Fruit fly (Drosophila melanogaster) whole organism, embryonic: ENCODE measurements around the gene Vha16-3.
A peak's percentile ranks its signal among the peaks of the same experiment; 100 is the strongest.

Experiments used
- Antp ChIP-seq: fragments of 200-800 bp; sonication (Bioruptor generic); optimal IDR thresholded peaks from 3 replicates; lab custom pipeline; 2016; ENCODE audit warnings: missing biosample characterization, missing genetic modification characterization
- CG10209 ChIP-seq: fragments of 200-800 bp; sonication (Bioruptor generic); optimal IDR thresholded peaks from 3 replicates; lab custom pipeline; 2017; ENCODE audit warnings: missing biosample characterization, mild to moderate bottlenecking, missing genetic modification characterization, missing genetic modification reagents
- CG10366 ChIP-seq: fragments of 200-800 bp; sonication (Bioruptor generic); IDR thresholded peaks from 2 replicates; pipeline ENCODE4 v1.3.6; 2022; ENCODE audit warnings: missing biosample characterization, missing genetic modification characterization
- CG11093 ChIP-seq: fragments of 200-800 bp; sonication (Bioruptor generic); IDR thresholded peaks from 3 replicates; pipeline ENCODE4 v1.3.6; 2022; ENCODE audit warnings: missing biosample characterization, missing genetic modification characterization
- CG11398 ChIP-seq: fragments of 200-800 bp; sonication (Bioruptor generic); optimal IDR thresholded peaks from 2 replicates; lab custom pipeline; 2016; ENCODE audit warnings: missing biosample characterization, missing genetic modification characterization
- CG1233 ChIP-seq: fragments of 200-800 bp; sonication (Bioruptor generic); optimal IDR thresholded peaks from 4 replicates; lab custom pipeline; 2018; ENCODE audit warnings: missing biosample characterization, mild to moderate bottlenecking, missing genetic modification characterization
- CG12744 ChIP-seq: fragments of 200-800 bp; sonication (Bioruptor generic); optimal IDR thresholded peaks from 2 replicates; lab custom pipeline; 2016; ENCODE audit warnings: missing biosample characterization, missing genetic modification characterization
- CG12769 ChIP-seq: fragments of 200-800 bp; sonication (Bioruptor generic); optimal IDR thresholded peaks from 2 replicates; lab custom pipeline; 2019; ENCODE audit warnings: missing biosample characterization, mild to moderate bottlenecking, missing genetic modification characterization, moderate library complexity
- CG18011 ChIP-seq: fragments of 200-800 bp; sonication (Bioruptor generic); optimal IDR thresholded peaks from 2 replicates; lab custom pipeline; 2017; ENCODE audit warnings: missing biosample characterization, missing genetic modification characterization, mild to moderate bottlenecking, moderate library complexity, missing genotype
- CG18262 ChIP-seq: fragments of 200-800 bp; optimal IDR thresholded peaks from 3 replicates; lab custom pipeline; 2019; ENCODE audit warnings: missing biosample characterization, mild to moderate bottlenecking, missing genetic modification characterization, moderate library complexity
- CG18764 ChIP-seq: fragments of 200-800 bp; sonication (Bioruptor generic); optimal IDR thresholded peaks from 3 replicates; lab custom pipeline; 2016; ENCODE audit warnings: missing biosample characterization, missing genetic modification characterization
- CG30403 ChIP-seq: fragments of 200-800 bp; sonication (Bioruptor generic); optimal IDR thresholded peaks from 3 replicates; lab custom pipeline; 2016; ENCODE audit warnings: missing biosample characterization, missing genetic modification characterization
- CG4424 ChIP-seq: fragments of 200-800 bp; sonication (Bioruptor generic); optimal IDR thresholded peaks from 3 replicates; lab custom pipeline; 2016; ENCODE audit warnings: missing biosample characterization, missing genetic modification characterization
- CG5953 ChIP-seq: fragments of 200-800 bp; sonication (Bioruptor generic); IDR thresholded peaks from 2 replicates; pipeline ENCODE4 v1.3.6; 2022; ENCODE audit warnings: missing biosample characterization, missing genetic modification characterization
- CG7556 ChIP-seq: fragments of 200-800 bp; sonication (Bioruptor generic); optimal IDR thresholded peaks from 2 replicates; lab custom pipeline; 2017; ENCODE audit warnings: missing biosample characterization, mild to moderate bottlenecking, missing genetic modification characterization
- Chrac-16 ChIP-seq: fragments of 200-800 bp; sonication (Bioruptor generic); optimal IDR thresholded peaks from 3 replicates; lab custom pipeline; 2016; ENCODE audit warnings: missing biosample characterization, missing genetic modification characterization
- D19B ChIP-seq: fragments of 200-800 bp; sonication (Bioruptor generic); optimal IDR thresholded peaks from 2 replicates; lab custom pipeline; 2017; ENCODE audit warnings: missing biosample characterization, mild to moderate bottlenecking, missing genetic modification characterization
- Deaf1 ChIP-seq: fragments of 200-800 bp; optimal IDR thresholded peaks from 3 replicates; lab custom pipeline; 2019; ENCODE audit warnings: missing biosample characterization, mild to moderate bottlenecking, missing genetic modification characterization, moderate library complexity
- Dip2 ChIP-seq: fragments of 200-800 bp; sonication (Bioruptor generic); IDR thresholded peaks from 2 replicates; pipeline ENCODE4 v1.3.6; 2022; ENCODE audit warnings: missing biosample characterization, missing genetic modification characterization
- Dp ChIP-seq: fragments of 200-800 bp; sonication (Bioruptor generic); optimal IDR thresholded peaks from 2 replicates; lab custom pipeline; 2018; ENCODE audit warnings: missing biosample characterization, mild to moderate bottlenecking, missing genetic modification characterization, moderate library complexity
- ERR ChIP-seq: fragments of 200-800 bp; sonication (Bioruptor generic); optimal IDR thresholded peaks from 2 replicates; lab custom pipeline; 2016; ENCODE audit warnings: missing biosample characterization, missing genetic modification characterization
- Eip74EF ChIP-seq, 2 experiments: fragments of 200-800 bp in 1 of 2; fragments of >200 bp in 1 of 2; sonication (Bioruptor generic) in 1 of 2; optimal IDR thresholded peaks; 2 replicates each; lab custom pipeline; 2017 to 2019; ENCODE audit warnings: missing biosample characterization in 2 of 2, missing genetic modification characterization in 2 of 2, mild to moderate bottlenecking in 1 of 2, moderate library complexity in 1 of 2
- HHEX ChIP-seq: fragments of 200-800 bp; sonication (Bioruptor generic); optimal IDR thresholded peaks from 3 replicates; lab custom pipeline; 2017; ENCODE audit warnings: missing biosample characterization, mild to moderate bottlenecking, missing genetic modification characterization, missing genetic modification reagents
- Hey ChIP-seq: fragments of 200-800 bp; sonication (Bioruptor generic); optimal IDR thresholded peaks from 3 replicates; lab custom pipeline; 2018; ENCODE audit warnings: missing biosample characterization, mild to moderate bottlenecking, missing genetic modification characterization
- Jarid2 ChIP-seq: fragments of 200-800 bp; sonication (Bioruptor generic); optimal IDR thresholded peaks from 3 replicates; lab custom pipeline; 2017; ENCODE audit warnings: mild to moderate bottlenecking, missing biosample characterization, missing genetic modification reagents, missing genetic modification characterization
- Mrtf ChIP-seq: fragments of 200-800 bp; sonication (Bioruptor generic); IDR thresholded peaks from 3 replicates; pipeline ENCODE4 v1.3.6; 2022; ENCODE audit warnings: missing biosample characterization, missing genetic modification characterization
- Optix ChIP-seq: fragments of 200-800 bp; sonication (Bioruptor generic); IDR thresholded peaks from 3 replicates; pipeline ENCODE4 v1.3.6; 2022; ENCODE audit warnings: missing biosample characterization, missing genetic modification characterization
- Sox100B ChIP-seq: fragments of 200-800 bp; sonication (Bioruptor generic); optimal IDR thresholded peaks from 3 replicates; lab custom pipeline; 2018; ENCODE audit warnings: missing biosample characterization, mild to moderate bottlenecking, missing genetic modification characterization
- btn ChIP-seq: fragments of 200-800 bp; sonication (Bioruptor generic); optimal IDR thresholded peaks from 2 replicates; lab custom pipeline; 2016; ENCODE audit warnings: missing biosample characterization, missing genetic modification characterization
- cato ChIP-seq: fragments of 200-800 bp; sonication (Bioruptor generic); optimal IDR thresholded peaks from 2 replicates; lab custom pipeline; 2016; ENCODE audit warnings: missing biosample characterization, missing genetic modification characterization, borderline replicate concordance
- chn ChIP-seq: fragments of 200-800 bp; sonication (Bioruptor generic); optimal IDR thresholded peaks from 2 replicates; lab custom pipeline; 2016; ENCODE audit warnings: missing biosample characterization, missing genetic modification characterization
- disco-r ChIP-seq: fragments of 200-800 bp; sonication (Bioruptor generic); optimal IDR thresholded peaks from 2 replicates; lab custom pipeline; 2016; ENCODE audit warnings: missing biosample characterization, missing genetic modification characterization
- dmrt11E ChIP-seq: fragments of 200-800 bp; sonication (Bioruptor generic); optimal IDR thresholded peaks from 3 replicates; lab custom pipeline; 2018; ENCODE audit warnings: missing biosample characterization, mild to moderate bottlenecking, missing genetic modification characterization, moderate library complexity
- dpn ChIP-seq, 2 experiments: fragments of 200-800 bp; sonication (Bioruptor generic); optimal IDR thresholded peaks; 3 replicates each; lab custom pipeline; 2016; ENCODE audit warnings: missing biosample characterization in 2 of 2, missing genetic modification characterization in 2 of 2
- esg ChIP-seq: fragments of 200-800 bp; sonication (Bioruptor generic); conservative IDR thresholded peaks from 2 replicates; pipeline ENCODE4 v1.3.6; 2022; ENCODE audit warnings: missing biosample characterization, missing genetic modification characterization
- fd3F ChIP-seq: fragments of 200-800 bp; sonication (Bioruptor generic); optimal IDR thresholded peaks from 2 replicates; lab custom pipeline; 2018; ENCODE audit warnings: missing biosample characterization, mild to moderate bottlenecking, missing genetic modification characterization, moderate library complexity
- fu2 ChIP-seq: fragments of 200-800 bp; sonication (Bioruptor generic); optimal IDR thresholded peaks from 2 replicates; lab custom pipeline; 2016; ENCODE audit warnings: missing biosample characterization, missing genetic modification characterization
- klu ChIP-seq: fragments of 200-800 bp; sonication (Bioruptor generic); IDR thresholded peaks from 2 replicates; pipeline ENCODE4 v1.3.6; 2022; ENCODE audit warnings: missing biosample characterization, missing genetic modification characterization
- mam ChIP-seq: fragments of 200-800 bp; sonication (Bioruptor generic); optimal IDR thresholded peaks from 3 replicates; lab custom pipeline; 2016; ENCODE audit warnings: missing biosample characterization, missing genetic modification characterization
- otp ChIP-seq: fragments of 200-800 bp; sonication (Bioruptor generic); IDR thresholded peaks from 3 replicates; pipeline ENCODE4, ENCODE4 v1.3.6; 2022; ENCODE audit warnings: missing biosample characterization, missing genetic modification characterization
- pho ChIP-seq: fragments of 200-800 bp; sonication (Bioruptor generic); optimal IDR thresholded peaks from 2 replicates; lab custom pipeline; 2016; ENCODE audit warnings: missing biosample characterization, missing genetic modification characterization
- prd ChIP-seq, 3 experiments: fragments of >200 bp in 2 of 3; fragments of 200-800 bp in 1 of 3; sonication (Bioruptor generic) in 1 of 3; optimal IDR thresholded peaks in 2 of 3; IDR thresholded peaks in 1 of 3; 2 replicates in 2 of 3; 3 replicates in 1 of 3; pipeline versions ENCODE4 v1.3.6 to Lab custom; 2017 to 2022; ENCODE audit warnings: missing biosample characterization in 1 of 3, missing genetic modification characterization in 1 of 3
- row ChIP-seq: fragments of 200-800 bp; sonication (Bioruptor generic); IDR thresholded peaks from 3 replicates; pipeline ENCODE4 v1.3.6; 2022; ENCODE audit warnings: missing biosample characterization, missing genetic modification characterization
- sd ChIP-seq: fragments of 200-800 bp; sonication (Bioruptor generic); optimal IDR thresholded peaks from 3 replicates; lab custom pipeline; 2018; ENCODE audit warnings: missing biosample characterization, mild to moderate bottlenecking, missing genetic modification characterization, moderate library complexity
- sug ChIP-seq: fragments of 200-800 bp; optimal IDR thresholded peaks from 2 replicates; lab custom pipeline; 2019; ENCODE audit warnings: missing biosample characterization, mild to moderate bottlenecking, missing genetic modification characterization, moderate library complexity
- tap ChIP-seq: fragments of 200-800 bp; optimal IDR thresholded peaks from 3 replicates; lab custom pipeline; 2019; ENCODE audit warnings: missing biosample characterization, mild to moderate bottlenecking, missing genetic modification characterization, moderate library complexity
- tup ChIP-seq: fragments of 200-800 bp; sonication (Bioruptor generic); optimal IDR thresholded peaks from 2 replicates; lab custom pipeline; 2016; ENCODE audit warnings: missing biosample characterization, mild to moderate bottlenecking, missing genetic modification characterization, moderate library complexity
- usp ChIP-seq: fragments of >200 bp; optimal IDR thresholded peaks from 2 replicates; lab custom pipeline; 2017; ENCODE audit warnings: missing biosample characterization, missing genetic modification characterization
- vvl ChIP-seq: fragments of 200-800 bp; sonication (Bioruptor generic); IDR thresholded peaks from 2 replicates; pipeline ENCODE4 v1.3.6; 2022; ENCODE audit warnings: missing biosample characterization, missing genetic modification characterization
- yki ChIP-seq: fragments of >200 bp; optimal IDR thresholded peaks from 3 replicates; lab custom pipeline; 2018

The Vha16-3 gene

dm6 chr3L:11429695-11430094 is 43.4 kb upstream of the Vha16-3 start (continued):
- TF ChIP-seq fu2 (GFP tag; lab: Kevin White, UChicago) (peak; percentile 10), vvl (peak; percentile 46; the same call in 1 of the 2 replicates), otp (GFP tag; lab: Robert Waterston, UW) (0 out of 3 replicates have a peak, but pooled peaks have one; percentile 21), CG7556 (GFP tag; lab: Kevin White, UChicago) (peak; percentile 24), Jarid2 (no peak), CG30403 (GFP tag; lab: Kevin White, UChicago) (peak; percentile 38), prd (optimal IDR thresholded peaks at IDR 0.05; lab: Kevin White, UChicago) (no peak), prd (GFP tag; IDR thresholded peaks at IDR 0.05; lab: Robert Waterston, UW) (peak; percentile 42; the same call in 1 of the 3 replicates), Chrac-16 (GFP tag; lab: Kevin White, UChicago) (peak; percentile 41), CG10209 (peak; percentile 48), Antp (GFP tag; lab: Kevin White, UChicago) (peak; percentile 13), CG5953 (GFP tag; lab: Robert Waterston, UW) (peak; percentile 52), klu (GFP tag; lab: Robert Waterston, UW) (no peak), CG18011 (no peak), mam (GFP tag; lab: Kevin White, UChicago) (no peak), CG18764 (GFP tag; lab: Kevin White, UChicago) (peak; percentile 23), Sox100B (GFP tag; lab: Kevin White, UChicago) (peak; percentile 19), Optix (GFP tag; lab: Robert Waterston, UW) (no peak), dmrt11E (tag; lab: Kevin White, UChicago) (peak; percentile 59), dpn (GFP tag; optimal IDR thresholded peaks at IDR 0.05; lab: Kevin White, UChicago) (peak in 1 of 2 experiments; percentile 56), CG18262 (tag; lab: Kevin White, UChicago) (peak; percentile 63), row (peak; percentile 64), CG10366 (no peak), Hey (tag; lab: Kevin White, UChicago) (no peak), CG4424 (GFP tag; lab: Kevin White, UChicago) (peak; percentile 26), CG11398 (GFP tag; lab: Kevin White, UChicago) (peak; percentile 8), cato (peak; percentile 7), usp (GFP tag; lab: Kevin White, UChicago) (no peak)

- TF ChIP-seq ERR (GFP tag; lab: Kevin White, UChicago) (peak; percentile 42), D19B (peak; percentile 28), sug (tag; lab: Kevin White, UChicago) (peak; percentile 45), Dip2 (GFP tag; lab: Robert Waterston, UW) (no peak), Deaf1 (tag; lab: Kevin White, UChicago) (no peak), CG12769 (tag; lab: Kevin White, UChicago) (peak; percentile 87), chn (peak; percentile 63), tup (peak; percentile 50), Dp (GFP tag; lab: Kevin White, UChicago) (no peak), CG1233 (GFP tag; lab: Kevin White, UChicago) (peak; percentile 49), Mrtf (GFP tag; lab: Robert Waterston, UW) (peak; percentile 77), pho (GFP tag; lab: Kevin White, UChicago) (peak; percentile 41), CG11093 (GFP tag; lab: Robert Waterston, UW) (peak; percentile 27; the same call in 1 of the 3 replicates), fd3F (GFP tag; lab: Kevin White, UChicago) (peak; percentile 77), CG12744 (GFP tag; lab: Kevin White, UChicago) (peak; percentile 17), HHEX (GFP tag; lab: Kevin White, UChicago) (peak; percentile 66), tap (tag; lab: Kevin White, UChicago) (peak; percentile 26), sd (tag; lab: Kevin White, UChicago) (peak; percentile 26), Eip74EF (GFP tag; optimal IDR thresholded peaks at IDR 0.05; lab: Kevin White, UChicago) (no peak), disco-r (GFP tag; lab: Kevin White, UChicago) (peak; percentile 42), btn (GFP tag; lab: Kevin White, UChicago) (no peak), esg (GFP tag; lab: Robert Waterston, UW) (peak; percentile 81), yki (lab: Kevin White, UChicago) (no peak)
These were observed 41.7 kb upstream of the Vha16-3 start for dm6 chr3L:11431251-11431925.
